Fruit fly (Drosophila melanogaster) whole organism, pupa: Measurements from ENCODE around the gene drn.

ENCODE experiments used
- CG10348 ChIP-seq: fragments of 200-800 bp; sonication (Bioruptor generic); IDR thresholded peaks from 2 replicates; pipeline ENCODE4 v1.3.6; 2022; ENCODE audit warnings: missing biosample characterization, missing genetic modification characterization
- CG12605 ChIP-seq: fragments of 200-800 bp; sonication (Bioruptor generic); IDR thresholded peaks from 2 replicates; pipeline ENCODE4 v1.3.6; 2022; ENCODE audit warnings: missing biosample characterization, missing genetic modification characterization
- CG13204 ChIP-seq: fragments of 200-800 bp; sonication (Bioruptor generic); optimal IDR thresholded peaks from 2 replicates; lab custom pipeline; 2018; ENCODE audit warnings: missing biosample characterization, mild to moderate bottlenecking, missing genetic modification characterization, moderate library complexity
- CG14655 ChIP-seq: fragments of 200-800 bp; sonication (Bioruptor generic); optimal IDR thresholded peaks from 3 replicates; lab custom pipeline; 2017; ENCODE audit warnings: mild to moderate bottlenecking, missing biosample characterization, missing genetic modification reagents, missing genetic modification characterization
- CG15710 ChIP-seq: fragments of 200-800 bp; sonication (Bioruptor generic); optimal IDR thresholded peaks from 2 replicates; lab custom pipeline; 2018; ENCODE audit warnings: missing biosample characterization, mild to moderate bottlenecking, missing genetic modification characterization, moderate library complexity
- CG17806 ChIP-seq: fragments of 200-800 bp; sonication (Bioruptor generic); optimal IDR thresholded peaks from 2 replicates; lab custom pipeline; 2018; ENCODE audit warnings: missing biosample characterization, mild to moderate bottlenecking, missing genetic modification characterization, moderate library complexity
- CG32121 ChIP-seq: fragments of 200-800 bp; sonication (Bioruptor generic); IDR thresholded peaks from 2 replicates; pipeline ENCODE4 v1.3.6; 2022; ENCODE audit warnings: missing biosample characterization, missing genetic modification characterization
- CG34367 ChIP-seq: fragments of 200-800 bp; sonication (Bioruptor generic); optimal IDR thresholded peaks from 2 replicates; lab custom pipeline; 2018; ENCODE audit warnings: missing biosample characterization, mild to moderate bottlenecking, missing genetic modification characterization
- CG4496 ChIP-seq: fragments of 200-800 bp; sonication (Bioruptor generic); IDR thresholded peaks from 3 replicates; pipeline ENCODE4 v1.3.6; 2022; ENCODE audit warnings: missing biosample characterization, missing genetic modification characterization
- CG8159 ChIP-seq: fragments of 200-800 bp; sonication (Bioruptor generic); optimal IDR thresholded peaks from 3 replicates; lab custom pipeline; 2018; ENCODE audit warnings: missing biosample characterization, mild to moderate bottlenecking, missing genetic modification characterization, moderate library complexity
- CG8301 ChIP-seq: fragments of 200-800 bp; sonication (Bioruptor generic); optimal IDR thresholded peaks from 2 replicates; lab custom pipeline; 2018; ENCODE audit warnings: missing biosample characterization, mild to moderate bottlenecking, missing genetic modification characterization
- CG9948 ChIP-seq: fragments of 200-800 bp; sonication (Bioruptor generic); optimal IDR thresholded peaks from 2 replicates; lab custom pipeline; 2018; ENCODE audit warnings: missing biosample characterization, mild to moderate bottlenecking, missing genetic modification characterization, moderate library complexity
- D1 ChIP-seq: fragments of 200-800 bp; sonication (Bioruptor generic); optimal IDR thresholded peaks from 2 replicates; lab custom pipeline; 2018; ENCODE audit warnings: missing biosample characterization, mild to moderate bottlenecking, missing genetic modification characterization, moderate library complexity
- EcR ChIP-seq: fragments of 200-800 bp; sonication (Bioruptor generic); optimal IDR thresholded peaks from 3 replicates; lab custom pipeline; 2019; ENCODE audit warnings: missing biosample characterization, missing genetic modification characterization, mild to moderate bottlenecking, moderate library complexity, missing genetic modification reagents
- Ets98B ChIP-seq: fragments of 200-800 bp; sonication (Bioruptor generic); IDR thresholded peaks from 2 replicates; pipeline ENCODE4 v1.3.6; 2022; ENCODE audit warnings: missing biosample characterization, missing genetic modification characterization
- Pif1A ChIP-seq: fragments of 200-800 bp; sonication (Bioruptor generic); optimal IDR thresholded peaks from 3 replicates; lab custom pipeline; 2016; ENCODE audit warnings: missing biosample characterization, missing genetic modification characterization
- Pif1B ChIP-seq: fragments of 200-800 bp; sonication (Bioruptor generic); optimal IDR thresholded peaks from 3 replicates; lab custom pipeline; 2016; ENCODE audit warnings: missing biosample characterization, missing genetic modification characterization
- Snoo ChIP-seq: fragments of 200-800 bp; sonication (Bioruptor generic); optimal IDR thresholded peaks from 3 replicates; lab custom pipeline; 2017; ENCODE audit warnings: missing biosample characterization, mild to moderate bottlenecking, missing genetic modification characterization, inconsistent platforms
- fd96Ca ChIP-seq: fragments of 200-800 bp; sonication (Bioruptor generic); IDR thresholded peaks from 3 replicates; pipeline ENCODE4 v1.3.6; 2022; ENCODE audit warnings: missing biosample characterization, missing genetic modification characterization
- gl ChIP-seq: fragments of 200-800 bp; sonication (Bioruptor generic); optimal IDR thresholded peaks from 2 replicates; lab custom pipeline; 2018; ENCODE audit warnings: missing biosample characterization, mild to moderate bottlenecking, missing genetic modification characterization
- rn ChIP-seq: fragments of 200-800 bp; sonication (Bioruptor generic); IDR thresholded peaks from 2 replicates; pipeline ENCODE4 v1.3.6; 2022; ENCODE audit warnings: missing biosample characterization, missing genetic modification characterization

drn gene

DNA sequence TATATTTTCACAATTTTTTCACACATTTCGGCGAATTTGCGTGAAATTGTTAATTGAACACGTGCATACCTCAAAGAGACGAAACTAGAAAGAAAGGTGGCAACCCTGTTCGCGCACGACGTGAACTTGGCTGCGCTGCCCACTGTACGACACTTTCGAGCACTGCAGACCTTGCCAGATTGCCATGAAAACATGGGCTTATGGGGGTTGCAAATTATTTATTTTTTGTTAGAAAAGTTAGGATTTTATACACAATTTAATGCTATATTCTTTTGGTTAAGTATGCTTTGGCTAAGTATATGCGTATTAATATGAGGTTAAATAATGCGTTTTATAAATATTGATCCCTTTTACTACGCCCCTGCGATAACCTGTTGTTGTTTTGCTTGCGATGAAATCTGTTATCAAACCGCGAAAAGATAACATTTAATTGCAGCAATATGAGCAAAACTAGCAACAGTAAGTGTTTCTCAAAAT is 61.1 kb downstream of the drn start, which contains the start of the genes RpL34b and CG8132:
Gene RpL34b, minus strand, starts transcription at position 100 of the 477 bp plus-strand sequence.
Gene CG8132, plus strand, starts transcription at position 369 of the 477 bp plus-strand sequence.
- peak; percentile 81 for TF ChIP-seq CG9948 (tag; lab: Kevin White, UChicago)
- peak; percentile 95 for TF ChIP-seq CG32121 (GFP tag; lab: Robert Waterston, UW)
- no peak for TF ChIP-seq CG14655 (GFP tag; lab: Kevin White, UChicago)
- peak; percentile 86 for TF ChIP-seq rn
- TF ChIP-seq Pif1A (GFP tag; lab: Kevin White, UChicago), result no peak
- TF ChIP-seq CG34367 (tag; lab: Kevin White, UChicago), result peak; percentile 81
- TF ChIP-seq Ets98B, result peak; percentile 93
- TF ChIP-seq CG8159, result peak; percentile 90
- TF ChIP-seq gl (tag; lab: Kevin White, UChicago), result peak; percentile 75
- peak; percentile 41; the same call in 1 of the 2 replicates for TF ChIP-seq CG10348 (GFP tag; lab: Robert Waterston, UW)
- no peak for TF ChIP-seq CG8301 (tag; lab: Kevin White, UChicago)
- peak; percentile 32 for TF ChIP-seq EcR (GFP tag; lab: Kevin White, UChicago)
- TF ChIP-seq CG4496 (GFP tag; lab: Robert Waterston, UW), result peak; percentile 95
- TF ChIP-seq CG15710 (tag; lab: Kevin White, UChicago), result peak; percentile 90
- peak; percentile 84 for TF ChIP-seq CG17806 (tag; lab: Kevin White, UChicago)
- peak; percentile 91 for TF ChIP-seq Snoo (tag; lab: Kevin White, UChicago)
- no peak for TF ChIP-seq CG13204 (GFP tag; lab: Kevin White, UChicago)
- TF ChIP-seq Pif1B (GFP tag; lab: Kevin White, UChicago), result no peak
- TF ChIP-seq fd96Ca (GFP tag; lab: Robert Waterston, UW), result peak; percentile 77; the same call in 2 of the 3 replicates
- TF ChIP-seq D1 (tag; lab: Kevin White, UChicago), result no peak
- TF ChIP-seq CG12605 (GFP tag; lab: Robert Waterston, UW), result peak; percentile 89

DNA sequence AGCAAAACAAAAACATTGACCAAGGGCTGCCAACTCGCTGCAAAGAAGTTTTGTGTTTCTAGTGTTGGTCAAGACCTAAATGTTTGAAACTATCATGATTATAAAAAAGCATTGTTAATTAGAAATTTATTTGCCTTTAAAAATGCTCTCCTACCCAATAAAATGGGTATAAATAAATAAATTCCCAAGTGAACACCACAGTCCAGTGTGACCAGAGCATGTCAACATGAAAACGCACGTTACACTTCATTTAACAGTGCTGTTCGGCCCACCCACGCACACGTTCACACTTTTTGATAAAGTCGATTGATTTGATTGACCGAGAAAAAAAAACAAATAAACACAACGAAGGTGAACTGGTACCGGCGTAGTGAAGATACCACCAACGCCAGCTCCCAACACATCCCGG is 64.1 kb downstream of the drn start, which contains the start of the genes CG9356, BBIP1 and CG8135:
Gene CG9356, minus strand, starts transcription at position 166 of the 409 bp plus-strand sequence.
Gene BBIP1, plus strand, starts transcription at position 282 of the 409 bp plus-strand sequence.
Gene CG8135, plus strand, starts transcription at position 282 of the 409 bp plus-strand sequence.
- TF ChIP-seq Ets98B, result peak; percentile 57
- no peak for TF ChIP-seq CG8301 (tag; lab: Kevin White, UChicago)
- no peak for TF ChIP-seq CG9948 (tag; lab: Kevin White, UChicago)
- no peak for TF ChIP-seq D1 (tag; lab: Kevin White, UChicago)
- TF ChIP-seq Snoo (tag; lab: Kevin White, UChicago), result peak; percentile 50
- TF ChIP-seq CG8159, result no peak
- TF ChIP-seq fd96Ca (GFP tag; lab: Robert Waterston, UW), result 0 out of 3 replicates have a peak, but pooled peaks have one; percentile 52
- TF ChIP-seq CG17806 (tag; lab: Kevin White, UChicago), result peak; percentile 40
- TF ChIP-seq CG12605 (GFP tag; lab: Robert Waterston, UW), result no peak
- peak; percentile 51 for TF ChIP-seq CG15710 (tag; lab: Kevin White, UChicago)
- peak; percentile 55; the same call in 2 of the 3 replicates for TF ChIP-seq CG4496 (GFP tag; lab: Robert Waterston, UW)
- TF ChIP-seq Pif1A (GFP tag; lab: Kevin White, UChicago), result no peak

DNA sequence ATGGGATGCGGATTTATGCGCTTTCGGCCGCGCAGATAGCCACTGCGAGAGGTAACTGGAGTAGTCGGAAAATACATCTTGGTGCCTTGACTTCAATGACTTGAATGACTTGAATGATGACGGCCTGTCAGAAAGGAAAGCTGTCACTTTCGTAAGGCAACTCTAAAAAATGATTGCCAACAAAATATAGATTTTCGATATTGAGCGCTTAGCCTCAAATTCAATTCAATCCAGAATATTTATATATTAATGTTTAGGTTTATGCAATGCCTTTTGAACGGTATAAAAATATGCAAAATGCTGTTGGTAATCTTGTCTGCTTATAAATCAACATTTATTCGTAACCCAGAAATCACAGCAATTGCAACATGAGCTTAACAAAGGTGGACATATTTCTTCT is 68.1 kb downstream of the drn start, which contains the start of gene CG44261:
Gene CG44261, minus strand, starts transcription at position 101 of the 400 bp plus-strand sequence.
- TF ChIP-seq gl (tag; lab: Kevin White, UChicago) (no peak), CG13204 (GFP tag; lab: Kevin White, UChicago) (no peak), CG8159 (no peak), CG14655 (GFP tag; lab: Kevin White, UChicago) (no peak), CG32121 (GFP tag; lab: Robert Waterston, UW) (no peak), Snoo (tag; lab: Kevin White, UChicago) (no peak), CG10348 (GFP tag; lab: Robert Waterston, UW) (no peak), CG17806 (tag; lab: Kevin White, UChicago) (no peak), CG34367 (tag; lab: Kevin White, UChicago) (no peak), Ets98B (no peak), D1 (tag; lab: Kevin White, UChicago) (no peak), CG8301 (tag; lab: Kevin White, UChicago) (no peak)

DNA sequence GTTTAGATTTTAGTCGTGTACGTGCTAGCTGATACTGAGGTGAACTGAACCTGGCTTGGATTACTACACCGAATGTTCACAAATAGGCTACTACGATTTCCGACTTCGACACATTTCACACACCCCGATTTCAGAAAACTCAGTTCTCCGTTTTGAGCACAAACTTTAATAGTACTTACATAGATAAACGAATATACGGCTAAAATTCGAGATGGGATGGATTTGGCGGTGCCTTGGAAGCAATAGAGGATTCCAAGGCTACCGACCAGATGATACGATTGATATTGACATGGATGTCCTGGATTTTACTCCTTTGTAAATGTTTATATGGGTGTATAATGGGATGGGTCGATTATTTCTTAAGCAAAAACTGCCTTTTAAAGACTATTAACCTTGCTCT is 70.2 kb downstream of the drn start, which contains the start of gene betaTub85D:
Gene betaTub85D, minus strand, starts transcription at position 101 of the 400 bp plus-strand sequence.
- no peak for TF ChIP-seq Pif1A (GFP tag; lab: Kevin White, UChicago)
- TF ChIP-seq CG14655 (GFP tag; lab: Kevin White, UChicago), result no peak
- no peak for TF ChIP-seq CG34367 (tag; lab: Kevin White, UChicago)
- TF ChIP-seq, all 21 proteins: peak for 0

DNA sequence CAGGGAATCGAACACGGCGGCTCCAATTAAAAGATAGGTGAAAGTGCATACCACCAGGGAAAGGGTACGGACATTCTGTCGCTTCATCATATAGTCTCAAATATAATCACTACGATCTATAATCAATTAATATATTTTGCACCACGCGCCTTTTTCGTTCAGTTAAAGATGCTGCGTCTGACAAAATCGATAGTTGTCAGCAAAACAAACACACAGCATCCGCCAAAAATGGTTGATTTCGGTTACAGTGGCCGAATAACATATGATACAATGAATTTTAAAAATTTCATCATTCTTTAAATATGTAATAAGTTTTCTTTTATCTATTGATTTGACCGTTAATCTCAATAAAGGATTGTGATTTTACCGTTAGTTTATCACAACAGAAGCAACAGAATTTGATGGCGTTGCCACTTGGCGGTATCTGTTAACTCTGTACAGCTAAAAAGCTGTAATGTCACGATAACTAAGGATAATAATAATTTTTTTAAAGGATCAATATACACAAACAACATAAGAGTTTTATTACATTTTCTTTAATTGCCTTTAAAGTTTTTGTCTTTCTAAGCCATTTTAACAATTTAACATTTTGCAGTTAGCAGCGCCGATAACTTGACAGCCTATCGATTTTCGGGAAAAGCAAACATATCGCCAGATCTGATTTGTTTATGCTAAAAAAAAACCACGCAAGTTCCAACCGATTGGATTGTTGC is 72.1 kb downstream of the drn start, which contains the start of the genes Task7 and alpha-Man-IIa:
Gene Task7, minus strand, starts transcription at position 366 of the 713 bp plus-strand sequence.
Gene alpha-Man-IIa, plus strand, starts transcription at position 621 of the 713 bp plus-strand sequence.
- TF ChIP-seq Pif1A (GFP tag; lab: Kevin White, UChicago) (no peak), CG8159 (no peak), CG34367 (tag; lab: Kevin White, UChicago) (no peak), EcR (GFP tag; lab: Kevin White, UChicago) (no peak), rn (no peak), CG13204 (GFP tag; lab: Kevin White, UChicago) (no peak), fd96Ca (GFP tag; lab: Robert Waterston, UW) (no peak), CG10348 (GFP tag; lab: Robert Waterston, UW) (no peak), Ets98B (no peak), CG32121 (GFP tag; lab: Robert Waterston, UW) (no peak), D1 (tag; lab: Kevin White, UChicago) (no peak), CG8301 (tag; lab: Kevin White, UChicago) (no peak), CG14655 (GFP tag; lab: Kevin White, UChicago) (no peak), CG17806 (tag; lab: Kevin White, UChicago) (no peak), CG4496 (GFP tag; lab: Robert Waterston, UW) (no peak), CG12605 (GFP tag; lab: Robert Waterston, UW) (no peak), gl (tag; lab: Kevin White, UChicago) (no peak), Pif1B (GFP tag; lab: Kevin White, UChicago) (no peak), CG15710 (tag; lab: Kevin White, UChicago) (no peak), Snoo (tag; lab: Kevin White, UChicago) (no peak)
